Worm (Caenorhabditis elegans) whole organism, young adult: ENCODE data around the gene ogr-2.

Experiments used
- B0019.2 ChIP-seq: fragments of 200-800 bp; sonication (Bioruptor generic); conservative IDR thresholded peaks from 2 replicates; pipeline ENCODE4 v1.3.6; 2022; ENCODE audit warnings: missing genetic modification reagents, missing genetic modification characterization, missing compliant biosample characterization
- B0035.1 ChIP-seq: sonication (generic microtip); optimal IDR thresholded peaks from 2 replicates; lab custom pipeline; 2016; ENCODE audit warnings: missing genetic modification characterization, mild to moderate bottlenecking, missing compliant biosample characterization, missing genotype, missing genetic modification reagents
- C06A6.2 ChIP-seq: fragments of 200-800 bp; sonication (Bioruptor generic); conservative IDR thresholded peaks from 2 replicates; pipeline ENCODE4 v1.3.6; 2022; ENCODE audit warnings: missing genetic modification characterization, missing compliant biosample characterization
- C17E4.6 ChIP-seq: fragments of 200-800 bp; sonication (Bioruptor generic); IDR thresholded peaks from 2 replicates; pipeline ENCODE4 v1.3.6; 2022; ENCODE audit warnings: missing genetic modification reagents, missing genetic modification characterization, missing compliant biosample characterization
- F23B12.7 ChIP-seq: sonication (generic microtip); optimal IDR thresholded peaks from 2 replicates; lab custom pipeline; 2017; ENCODE audit warnings: missing genetic modification characterization, mild to moderate bottlenecking, missing compliant biosample characterization, antibody characterized with exemption, moderate library complexity; ENCODE audit not compliant: insufficient read depth
- F33H1.4 ChIP-seq: fragments of 200-800 bp; sonication (Bioruptor generic); IDR thresholded peaks from 2 replicates; pipeline ENCODE4 v1.3.6; 2022; ENCODE audit warnings: missing genetic modification reagents, missing genetic modification characterization, missing compliant biosample characterization
- F37B4.10 ChIP-seq: fragments of 200-800 bp; sonication (Bioruptor generic); IDR thresholded peaks from 2 replicates; pipeline ENCODE4 v1.3.6; 2022; ENCODE audit warnings: missing genetic modification characterization, missing compliant biosample characterization
- F39B2.1 ChIP-seq: fragments of 200-800 bp; sonication (Bioruptor generic); IDR thresholded peaks from 2 replicates; pipeline ENCODE4 v1.3.6; 2022; ENCODE audit warnings: missing genetic modification reagents, missing genetic modification characterization, missing compliant biosample characterization
- F55B11.4 ChIP-seq: sonication (generic microtip); optimal IDR thresholded peaks from 2 replicates; lab custom pipeline; 2016; ENCODE audit warnings: missing compliant biosample characterization, missing genetic modification characterization, borderline replicate concordance; ENCODE audit not compliant: insufficient read depth
- F57A8.1 ChIP-seq: fragments of 200-800 bp; sonication (Bioruptor generic); optimal IDR thresholded peaks from 2 replicates; lab custom pipeline; 2018; ENCODE audit warnings: mild to moderate bottlenecking, missing genetic modification characterization, moderate library complexity, missing compliant biosample characterization
- Y53F4B.3 ChIP-seq: fragments of 200-800 bp; sonication (Bioruptor generic); IDR thresholded peaks from 2 replicates; pipeline ENCODE4 v1.3.6; 2022; ENCODE audit warnings: missing genetic modification reagents, missing genetic modification characterization, missing compliant biosample characterization
- Y67H2A.10 ChIP-seq: fragments of 200-800 bp; sonication (Bioruptor generic); conservative IDR thresholded peaks from 2 replicates; pipeline ENCODE4 v1.3.6; 2022; ENCODE audit warnings: missing genetic modification reagents, missing genetic modification characterization, missing compliant biosample characterization
- Y79H2A.3 ChIP-seq: fragments of 200-800 bp; sonication (Bioruptor generic); conservative IDR thresholded peaks from 2 replicates; pipeline ENCODE4 v1.3.6; 2022; ENCODE audit warnings: missing genetic modification reagents, missing genetic modification characterization, missing compliant biosample characterization
- akir-1 ChIP-seq: fragments of 200-800 bp; sonication (Bioruptor generic); optimal IDR thresholded peaks from 2 replicates; lab custom pipeline; 2018; ENCODE audit warnings: mild to moderate bottlenecking, missing genetic modification characterization, moderate library complexity, missing compliant biosample characterization
- ama-1 ChIP-seq, 3 experiments: fragments of 150-350 bp in 1 of 3; sonication (generic microtip) in 2 of 3; optimal IDR thresholded peaks; 2 replicates each; lab custom pipeline; 2014 to 2018; ENCODE audit warnings: missing biosample characterization in 2 of 3, missing genetic modification characterization in 2 of 3, missing genetic modification reagents in 2 of 3
- cebp-2 ChIP-seq: fragments of 200-800 bp; sonication (Bioruptor generic); IDR thresholded peaks from 2 replicates; pipeline ENCODE4 v1.3.6; 2022; ENCODE audit warnings: missing genetic modification characterization, missing compliant biosample characterization
- ceh-40 ChIP-seq: fragments of 200-800 bp; sonication (Bioruptor generic); IDR thresholded peaks from 2 replicates; pipeline ENCODE4 v1.3.6; 2022; ENCODE audit warnings: missing genetic modification characterization, missing compliant biosample characterization
- die-1 ChIP-seq: sonication (generic microtip); optimal IDR thresholded peaks from 2 replicates; lab custom pipeline; 2016; ENCODE audit warnings: missing genotype, mild to moderate bottlenecking, missing genetic modification characterization, missing compliant biosample characterization
- efl-1 ChIP-seq: fragments of 150-350 bp; optimal IDR thresholded peaks from 2 replicates; lab custom pipeline; 2014; ENCODE audit warnings: missing biosample characterization, missing genetic modification reagents, missing genetic modification characterization
- egl-18 ChIP-seq: fragments of 200-800 bp; sonication (Bioruptor generic); IDR thresholded peaks from 2 replicates; pipeline ENCODE4 v1.3.6; 2022; ENCODE audit warnings: missing genetic modification reagents, missing genetic modification characterization, missing compliant biosample characterization
- ekl-4 ChIP-seq: fragments of 200-800 bp; sonication (Bioruptor generic); IDR thresholded peaks from 2 replicates; pipeline ENCODE4 v1.3.6; 2022; ENCODE audit warnings: missing genetic modification reagents, missing genetic modification characterization, missing compliant biosample characterization
- gei-17 ChIP-seq: fragments of 200-800 bp; sonication (Bioruptor generic); optimal IDR thresholded peaks from 2 replicates; lab custom pipeline; 2018; ENCODE audit warnings: mild to moderate bottlenecking, missing genetic modification characterization, missing compliant biosample characterization
- hrde-1 ChIP-seq: sonication (generic microtip); optimal IDR thresholded peaks from 2 replicates; lab custom pipeline; 2016; ENCODE audit warnings: missing genetic modification characterization, mild to moderate bottlenecking, missing compliant biosample characterization, moderate library complexity, missing genotype, missing genetic modification reagents, borderline replicate concordance
- lag-1 ChIP-seq: fragments of 200-800 bp; sonication (Bioruptor generic); IDR thresholded peaks from 2 replicates; pipeline ENCODE4 v1.3.6; 2022; ENCODE audit warnings: missing genetic modification reagents, missing genetic modification characterization, missing compliant biosample characterization
- let-526 ChIP-seq: fragments of 200-800 bp; sonication (Bioruptor generic); IDR thresholded peaks from 2 replicates; pipeline ENCODE4 v1.3.6; 2022; ENCODE audit warnings: missing genetic modification reagents, missing genetic modification characterization, missing compliant biosample characterization
- lin-26 ChIP-seq: fragments of 200-800 bp; sonication (Bioruptor generic); IDR thresholded peaks from 2 replicates; pipeline ENCODE4 v1.3.6; 2022; ENCODE audit warnings: missing genetic modification reagents, missing genetic modification characterization, missing compliant biosample characterization
- lin-54 ChIP-seq: fragments of 200-800 bp; sonication (Bioruptor generic); optimal IDR thresholded peaks from 2 replicates; lab custom pipeline; 2018; ENCODE audit warnings: mild to moderate bottlenecking, missing genetic modification characterization, missing compliant biosample characterization
- lsl-1 ChIP-seq: fragments of 200-800 bp; sonication (Bioruptor generic); optimal IDR thresholded peaks from 2 replicates; lab custom pipeline; 2018; ENCODE audit warnings: mild to moderate bottlenecking, missing genetic modification characterization, moderate library complexity, missing compliant biosample characterization
- lsy-27 ChIP-seq: sonication (generic microtip); optimal IDR thresholded peaks from 2 replicates; lab custom pipeline; 2017; ENCODE audit warnings: missing genetic modification characterization, mild to moderate bottlenecking, missing compliant biosample characterization, antibody characterized with exemption, missing genotype, borderline replicate concordance; ENCODE audit not compliant: insufficient read depth
- madf-3 ChIP-seq: fragments of 200-800 bp; sonication (Bioruptor generic); IDR thresholded peaks from 2 replicates; pipeline ENCODE4 v1.3.6; 2022; ENCODE audit warnings: missing genetic modification reagents, missing genetic modification characterization, missing compliant biosample characterization
- madf-6 ChIP-seq: fragments of 200-800 bp; sonication (Bioruptor generic); IDR thresholded peaks from 2 replicates; pipeline ENCODE4 v1.3.6; 2022; ENCODE audit warnings: missing genetic modification reagents, missing genetic modification characterization, missing compliant biosample characterization
- mes-4 ChIP-seq: sonication (generic microtip); optimal IDR thresholded peaks from 2 replicates; lab custom pipeline; 2016; ENCODE audit warnings: missing genotype, missing genetic modification characterization, missing compliant biosample characterization
- mxl-1 ChIP-seq: sonication (generic microtip); optimal IDR thresholded peaks from 2 replicates; lab custom pipeline; 2016; ENCODE audit warnings: missing genetic modification characterization, missing compliant biosample characterization
- nfya-2 ChIP-seq: fragments of 200-800 bp; sonication (Bioruptor generic); IDR thresholded peaks from 2 replicates; pipeline ENCODE4 v1.3.6; 2022; ENCODE audit warnings: missing genetic modification reagents, missing genetic modification characterization, missing compliant biosample characterization
- pbrm-1 ChIP-seq: fragments of 200-800 bp; sonication (Bioruptor generic); IDR thresholded peaks from 2 replicates; pipeline ENCODE4 v1.3.6; 2022; ENCODE audit warnings: missing genetic modification reagents, missing genetic modification characterization, missing compliant biosample characterization
- pha-4 ChIP-seq: fragments of 150-350 bp; sonication (generic microtip); optimal IDR thresholded peaks from 2 replicates; lab custom pipeline; 2014; ENCODE audit warnings: missing biosample characterization, missing genetic modification reagents, missing genetic modification characterization
- repo-1 ChIP-seq: sonication (generic microtip); optimal IDR thresholded peaks from 2 replicates; lab custom pipeline; 2017; ENCODE audit warnings: mild to moderate bottlenecking, missing genetic modification characterization, missing compliant biosample characterization
- snpc-1.3 ChIP-seq: sonication (generic microtip); optimal IDR thresholded peaks from 2 replicates; lab custom pipeline; 2017; ENCODE audit warnings: missing genetic modification characterization, mild to moderate bottlenecking, missing compliant biosample characterization, antibody characterized with exemption, moderate library complexity, missing genotype, missing genetic modification reagents; ENCODE audit not compliant: insufficient read depth
- snpc-3.4 ChIP-seq: sonication (generic microtip); optimal IDR thresholded peaks from 2 replicates; lab custom pipeline; 2017; ENCODE audit warnings: missing genetic modification characterization, mild to moderate bottlenecking, missing compliant biosample characterization, antibody characterized with exemption, moderate library complexity, missing genotype, missing genetic modification reagents
- tbx-9 ChIP-seq: sonication (generic microtip); optimal IDR thresholded peaks from 2 replicates; lab custom pipeline; 2016; ENCODE audit warnings: borderline replicate concordance, missing genetic modification characterization, inconsistent platforms, missing compliant biosample characterization
- ztf-6 ChIP-seq: fragments of 200-800 bp; sonication (Bioruptor generic); IDR thresholded peaks from 2 replicates; pipeline ENCODE4 v1.3.6; 2022; ENCODE audit warnings: missing genetic modification reagents, missing genetic modification characterization, missing compliant biosample characterization

Gene ogr-2

ce11 chrII:10045670-10046069, 4.7 kb downstream of the ogr-2 start:
- TF ChIP-seq lsl-1 (GFP tag; lab: Kevin White, UChicago) (no peak), lin-54 (GFP tag; lab: Kevin White, UChicago) (no peak), lsy-27 (tag; lab: Kevin White, UChicago) (no peak), mes-4 (tag; lab: Kevin White, UChicago) (no peak), madf-6 (GFP tag; lab: Robert Waterston, UW) (no peak), C06A6.2 (GFP tag; lab: Robert Waterston, UW) (no peak), Y67H2A.10 (GFP tag; lab: Robert Waterston, UW) (no peak), ekl-4 (GFP tag; lab: Robert Waterston, UW) (no peak), F33H1.4 (GFP tag; lab: Robert Waterston, UW) (no peak), efl-1 (GFP tag; lab: Kevin White, UChicago) (no peak), lin-26 (GFP tag; lab: Robert Waterston, UW) (no peak), cebp-2 (GFP tag; lab: Robert Waterston, UW) (no peak), madf-3 (no peak)

- no peak for TF ChIP-seq let-526
These were observed 7.6 kb downstream of the ogr-2 start, which contains the start of gene flp-4 for ce11 chrII:10048568-10048967. flp-4 (plus strand) TSS chrII:10048868.

- TF ChIP-seq F39B2.1, result no peak
- TF ChIP-seq ama-1 (optimal IDR thresholded peaks at IDR 0.05; lab: Kevin White, UChicago), result no peak
- TF ChIP-seq ama-1 (GFP tag; optimal IDR thresholded peaks at IDR 0.05; lab: Kevin White, UChicago), result no peak
- no peak for TF ChIP-seq snpc-3.4 (tag; lab: Kevin White, UChicago)
- TF ChIP-seq die-1 (tag; lab: Kevin White, UChicago), result no peak
- TF ChIP-seq F57A8.1 (GFP tag; lab: Kevin White, UChicago), result no peak
- no peak for TF ChIP-seq efl-1 (GFP tag; lab: Kevin White, UChicago)
- no peak for TF ChIP-seq akir-1
- TF ChIP-seq F37B4.10 (GFP tag; lab: Robert Waterston, UW), result no peak
- no peak for TF ChIP-seq snpc-1.3 (tag; lab: Kevin White, UChicago)
- TF ChIP-seq gei-17, result no peak
- no peak for TF ChIP-seq nfya-2
- no peak for TF ChIP-seq Y79H2A.3
- no peak for TF ChIP-seq Y53F4B.3
- TF ChIP-seq tbx-9 (tag; lab: Kevin White, UChicago), result no peak
- TF ChIP-seq lin-54 (GFP tag; lab: Kevin White, UChicago), result no peak
- TF ChIP-seq pha-4 (tag; lab: Kevin White, UChicago), result no peak
These were observed 10.6 kb downstream of the ogr-2 start for ce11 chrII:10051485-10051884.

ce11 chrII:10056545-10057038, 15.7 kb downstream of the ogr-2 start, which contains the start of gene C18D1.2:
C18D1.2 (plus strand) TSS chrII:10056988.
- TF ChIP-seq lag-1 (GFP tag; lab: Robert Waterston, UW) (no peak), C17E4.6 (no peak), pbrm-1 (GFP tag; lab: Robert Waterston, UW) (no peak), let-526 (no peak)

ce11 chrII:10060508-10060907, 19.6 kb downstream of the ogr-2 start, which contains the start of gene stg-1:
stg-1 (minus strand) TSS chrII:10060660.
- TF ChIP-seq repo-1 (tag; lab: Kevin White, UChicago) (no peak), ceh-40 (no peak), F55B11.4 (tag; lab: Kevin White, UChicago) (no peak), B0019.2 (no peak), egl-18 (GFP tag; lab: Robert Waterston, UW) (no peak), F23B12.7 (no peak), ztf-6 (GFP tag; lab: Robert Waterston, UW) (no peak), lin-54 (GFP tag; lab: Kevin White, UChicago) (no peak), B0035.1 (tag; lab: Kevin White, UChicago) (no peak), hrde-1 (tag; lab: Kevin White, UChicago) (no peak), mxl-1 (tag; lab: Kevin White, UChicago) (no peak)
